Worm (Caenorhabditis elegans): ENCODE data around the gene cest-12.

ce11 chrIII:12151100-12151499, 43.8 kb upstream of the cest-12 start:
- TF ChIP-seq W03F9.2 (tag; optimal IDR thresholded peaks at IDR 0.05) (no peak), him-1 (tag; optimal IDR thresholded peaks at IDR 0.05) (no peak)
